Worm (Caenorhabditis elegans) whole organism, L1 larva: ENCODE data around the gene C06H2.2.

ENCODE experiments used
- C04F5.9 ChIP-seq: sonication (generic microtip); optimal IDR thresholded peaks from 2 replicates; lab custom pipeline; 2016; ENCODE audit warnings: missing genetic modification characterization, missing compliant biosample characterization
- C16A3.4 ChIP-seq: fragments of 150-350 bp; optimal IDR thresholded peaks from 2 replicates; lab custom pipeline; 2014; ENCODE audit warnings: missing biosample characterization, missing genetic modification characterization
- Y116A8C.19 ChIP-seq: sonication (generic microtip); optimal IDR thresholded peaks from 2 replicates; lab custom pipeline; 2016; ENCODE audit warnings: missing compliant biosample characterization, missing genetic modification characterization, borderline replicate concordance
- aha-1 ChIP-seq: fragments of 150-350 bp; optimal IDR thresholded peaks from 2 replicates; lab custom pipeline; 2014; ENCODE audit warnings: missing biosample characterization, missing genetic modification characterization
- aly-2 ChIP-seq: fragments of 150-350 bp; optimal IDR thresholded peaks from 2 replicates; lab custom pipeline; 2014; ENCODE audit warnings: missing biosample characterization, missing genetic modification characterization
- ama-1 ChIP-seq: fragments of 150-350 bp; optimal IDR thresholded peaks from 2 replicates; lab custom pipeline; 2014
- ceh-8 ChIP-seq: fragments of 200-800 bp; sonication (Bioruptor generic); optimal IDR thresholded peaks from 2 replicates; lab custom pipeline; 2018; ENCODE audit warnings: mild to moderate bottlenecking, missing genetic modification characterization, moderate library complexity, missing compliant biosample characterization
- ceh-88 ChIP-seq: fragments of 200-800 bp; sonication (Bioruptor generic); IDR thresholded peaks from 2 replicates; pipeline ENCODE4 v1.3.6; 2022; ENCODE audit warnings: missing genetic modification characterization, missing compliant biosample characterization
- dsc-1 ChIP-seq: sonication (generic microtip); optimal IDR thresholded peaks from 2 replicates; lab custom pipeline; 2016; ENCODE audit warnings: mild to moderate bottlenecking, missing genetic modification characterization, missing compliant biosample characterization
- efl-1 ChIP-seq, 4 experiments: fragments of 150-350 bp; optimal IDR thresholded peaks in 3 of 4; peaks in 1 of 4; 1 replicate in 1 of 4; 2 replicates in 3 of 4; lab custom pipeline; 2014; ENCODE audit warnings: missing biosample characterization in 2 of 4, missing genetic modification characterization in 2 of 4, missing genetic modification reagents in 2 of 4
- efl-3 ChIP-seq: fragments of 200-800 bp; sonication (Bioruptor generic); optimal IDR thresholded peaks from 2 replicates; lab custom pipeline; 2018; ENCODE audit warnings: mild to moderate bottlenecking, missing genetic modification characterization, missing compliant biosample characterization
- egl-13 ChIP-seq: sonication (generic microtip); optimal IDR thresholded peaks from 2 replicates; lab custom pipeline; 2016; ENCODE audit warnings: missing genotype, missing genetic modification reagents, missing genetic modification characterization, missing compliant biosample characterization
- elt-3 ChIP-seq, 6 experiments: fragments of 150-350 bp in 1 of 6; sonication (generic microtip); optimal IDR thresholded peaks; 2 replicates each; lab custom pipeline; 2017 to 2018; ENCODE audit warnings: missing biosample characterization in 6 of 6, missing genetic modification characterization in 6 of 6, inconsistent platforms in 1 of 6
- ets-5 ChIP-seq: fragments of 200-800 bp; sonication (Bioruptor generic); IDR thresholded peaks from 2 replicates; pipeline ENCODE4 v1.3.6; 2022; ENCODE audit warnings: missing genetic modification characterization, missing compliant biosample characterization
- fkh-10 ChIP-seq: sonication (generic microtip); optimal IDR thresholded peaks from 2 replicates; lab custom pipeline; 2017; ENCODE audit warnings: missing biosample characterization, missing genetic modification reagents, missing genetic modification characterization
- fkh-4 ChIP-seq: sonication (generic microtip); optimal IDR thresholded peaks from 2 replicates; lab custom pipeline; 2016; ENCODE audit warnings: missing compliant biosample characterization, missing genetic modification characterization, borderline replicate concordance
- fkh-8 ChIP-seq: sonication (generic microtip); optimal IDR thresholded peaks from 2 replicates; lab custom pipeline; 2016; ENCODE audit warnings: mild to moderate bottlenecking, missing genetic modification characterization, missing compliant biosample characterization
- grh-1 ChIP-seq: fragments of 200-800 bp; sonication (Bioruptor generic); IDR thresholded peaks from 2 replicates; pipeline ENCODE4 v1.3.6; 2022; ENCODE audit warnings: missing genetic modification reagents, missing genetic modification characterization, missing compliant biosample characterization
- hlh-17 ChIP-seq: fragments of 200-800 bp; sonication (Bioruptor generic); optimal IDR thresholded peaks from 2 replicates; lab custom pipeline; 2018; ENCODE audit warnings: missing genetic modification characterization, mild to moderate bottlenecking, missing compliant biosample characterization, moderate library complexity, borderline replicate concordance
- hpl-2 ChIP-seq: fragments of 150-350 bp; optimal IDR thresholded peaks from 2 replicates; lab custom pipeline; 2014; ENCODE audit warnings: missing biosample characterization, missing genetic modification reagents, missing genetic modification characterization
- lin-14 ChIP-seq: fragments of 200-800 bp; sonication (Bioruptor generic); optimal IDR thresholded peaks from 2 replicates; lab custom pipeline; 2018; ENCODE audit warnings: mild to moderate bottlenecking, missing genetic modification characterization, moderate library complexity, missing compliant biosample characterization
- lin-35 ChIP-seq, 2 experiments: fragments of 150-350 bp; optimal IDR thresholded peaks; 2 replicates each; lab custom pipeline; 2014; ENCODE audit warnings: missing biosample characterization in 2 of 2, missing genetic modification characterization in 2 of 2, missing genetic modification reagents in 2 of 2
- lir-3 ChIP-seq: sonication (generic microtip); optimal IDR thresholded peaks from 2 replicates; lab custom pipeline; 2016; ENCODE audit warnings: mild to moderate bottlenecking, missing genetic modification characterization, moderate library complexity, missing compliant biosample characterization; ENCODE audit not compliant: poor library complexity
- lsy-2 ChIP-seq, 2 experiments: fragments of 150-350 bp; optimal IDR thresholded peaks; 2 replicates each; lab custom pipeline; 2014; ENCODE audit warnings: missing biosample characterization in 2 of 2, missing genetic modification characterization in 2 of 2
- mdl-1 ChIP-seq, 2 experiments: fragments of 150-350 bp; optimal IDR thresholded peaks; 2 replicates each; lab custom pipeline; 2014 to 2017; ENCODE audit warnings: missing biosample characterization in 2 of 2, missing genetic modification characterization in 2 of 2, inconsistent platforms in 1 of 2
- mep-1 ChIP-seq: fragments of 150-350 bp; optimal IDR thresholded peaks from 2 replicates; lab custom pipeline; 2014; ENCODE audit warnings: missing biosample characterization, missing genetic modification characterization
- nhr-11 ChIP-seq: fragments of 150-350 bp; optimal IDR thresholded peaks from 2 replicates; lab custom pipeline; 2014; ENCODE audit warnings: missing biosample characterization, missing genetic modification characterization
- nhr-20 ChIP-seq: sonication (generic microtip); optimal IDR thresholded peaks from 2 replicates; lab custom pipeline; 2016; ENCODE audit warnings: mild to moderate bottlenecking, missing genetic modification characterization, missing compliant biosample characterization
- nhr-237 ChIP-seq: fragments of 150-350 bp; optimal IDR thresholded peaks from 2 replicates; lab custom pipeline; 2014; ENCODE audit warnings: missing biosample characterization, missing genetic modification characterization
- nhr-47 ChIP-seq: sonication (generic microtip); optimal IDR thresholded peaks from 2 replicates; lab custom pipeline; 2016; ENCODE audit warnings: mild to moderate bottlenecking, missing genetic modification characterization, moderate library complexity, missing compliant biosample characterization
- nhr-71 ChIP-seq: sonication (generic microtip); optimal IDR thresholded peaks from 2 replicates; lab custom pipeline; 2016; ENCODE audit warnings: mild to moderate bottlenecking, missing genetic modification characterization, moderate library complexity, missing compliant biosample characterization
- nhr-76 ChIP-seq: sonication (generic microtip); optimal IDR thresholded peaks from 2 replicates; lab custom pipeline; 2017; ENCODE audit warnings: missing biosample characterization, missing genetic modification characterization
- nhr-84 ChIP-seq: sonication (generic microtip); optimal IDR thresholded peaks from 2 replicates; lab custom pipeline; 2017; ENCODE audit warnings: missing biosample characterization, missing genetic modification characterization
- nhr-85 ChIP-seq: sonication (generic microtip); peaks from one replicate; lab custom pipeline; 2016; ENCODE audit warnings: missing genetic modification characterization, inconsistent platforms, missing compliant biosample characterization
- pag-3 ChIP-seq: sonication (generic microtip); optimal IDR thresholded peaks from 2 replicates; lab custom pipeline; 2017; ENCODE audit warnings: missing genetic modification characterization, mild to moderate bottlenecking, missing compliant biosample characterization, antibody characterized with exemption, borderline replicate concordance; ENCODE audit not compliant: insufficient read depth
- rnt-1 ChIP-seq: sonication (generic microtip); optimal IDR thresholded peaks from 2 replicates; lab custom pipeline; 2016; ENCODE audit warnings: mild to moderate bottlenecking, missing genetic modification characterization, moderate library complexity, missing compliant biosample characterization
- skn-1 ChIP-seq: fragments of 150-350 bp; optimal IDR thresholded peaks from 2 replicates; lab custom pipeline; 2014; ENCODE audit warnings: missing biosample characterization, missing genetic modification characterization
- snpc-4 ChIP-seq: fragments of 150-350 bp; optimal IDR thresholded peaks from 2 replicates; lab custom pipeline; 2014; ENCODE audit warnings: missing biosample characterization, missing genetic modification characterization
- swsn-7 ChIP-seq: sonication (generic microtip); optimal IDR thresholded peaks from 2 replicates; lab custom pipeline; 2016; ENCODE audit warnings: missing genetic modification characterization, missing compliant biosample characterization
- tlp-1 ChIP-seq: fragments of 150-350 bp; optimal IDR thresholded peaks from 2 replicates; lab custom pipeline; 2014; ENCODE audit warnings: missing biosample characterization, missing genetic modification characterization
- unc-130 ChIP-seq: fragments of 150-350 bp; optimal IDR thresholded peaks from 2 replicates; lab custom pipeline; 2017; ENCODE audit warnings: missing biosample characterization, missing genetic modification characterization, inconsistent platforms
- unc-30 ChIP-seq: sonication (generic microtip); optimal IDR thresholded peaks from 2 replicates; lab custom pipeline; 2017; ENCODE audit warnings: missing biosample characterization, missing genetic modification characterization
- unc-62 ChIP-seq: fragments of 150-350 bp; optimal IDR thresholded peaks from 2 replicates; lab custom pipeline; 2014; ENCODE audit warnings: missing biosample characterization, missing genetic modification reagents, missing genetic modification characterization
- xbp-1 ChIP-seq: sonication (generic microtip); optimal IDR thresholded peaks from 2 replicates; lab custom pipeline; 2016; ENCODE audit warnings: missing genetic modification characterization, missing compliant biosample characterization
- zag-1 ChIP-seq: fragments of 150-350 bp; optimal IDR thresholded peaks from 2 replicates; lab custom pipeline; 2014; ENCODE audit warnings: missing biosample characterization, missing genetic modification characterization
- zip-4 ChIP-seq: fragments of 200-800 bp; sonication (Bioruptor generic); optimal IDR thresholded peaks from 2 replicates; lab custom pipeline; 2018; ENCODE audit warnings: mild to moderate bottlenecking, missing genetic modification characterization, moderate library complexity, missing compliant biosample characterization
- ztf-11 ChIP-seq, 2 experiments: sonication (generic microtip); optimal IDR thresholded peaks; 2 replicates each; lab custom pipeline; 2016 to 2017; ENCODE audit warnings: missing genetic modification characterization in 2 of 2, missing biosample characterization in 1 of 2, missing compliant biosample characterization in 1 of 2
- ztf-4 ChIP-seq: fragments of 150-350 bp; optimal IDR thresholded peaks from 2 replicates; lab custom pipeline; 2014; ENCODE audit warnings: missing biosample characterization, missing genetic modification characterization

C06H2.2 gene

ce11 chrV:11124922-11125321, at the start of gene C06H2.2:
Gene C06H2.2, plus strand, starts transcription at chrV:11125222.
- TF ChIP-seq efl-1 (optimal IDR thresholded peaks at IDR 0.05; lab: Kevin White, UChicago): no peak
- peak in 1 of 2 experiments; percentile 71 for TF ChIP-seq efl-1 (GFP tag; optimal IDR thresholded peaks at IDR 0.05 in 1 of 2; lab: Kevin White, UChicago)
- no peak for TF ChIP-seq mep-1 (tag; lab: Kevin White, UChicago)

- no peak for TF ChIP-seq snpc-4 (tag; lab: Kevin White, UChicago)
- no peak for TF ChIP-seq efl-1 (optimal IDR thresholded peaks at IDR 0.05; lab: Kevin White, UChicago)
- no peak for TF ChIP-seq efl-1 (GFP tag; optimal IDR thresholded peaks at IDR 0.05 in 1 of 2; lab: Kevin White, UChicago)
- TF ChIP-seq ceh-88 (GFP tag; lab: Robert Waterston, UW): no peak
- TF ChIP-seq zip-4 (GFP tag; lab: Kevin White, UChicago): no peak
- TF ChIP-seq unc-62 (GFP tag; lab: Kevin White, UChicago): no peak
- TF ChIP-seq tlp-1: no peak
- no peak for TF ChIP-seq C16A3.4 (tag; lab: Kevin White, UChicago)
- no peak for TF ChIP-seq pag-3 (tag; lab: Kevin White, UChicago)
- TF ChIP-seq ztf-4 (tag; lab: Kevin White, UChicago): peak; percentile 26
- TF ChIP-seq nhr-84 (tag; lab: Kevin White, UChicago): no peak
- no peak for TF ChIP-seq xbp-1
- no peak for TF ChIP-seq skn-1 (tag; lab: Kevin White, UChicago)
- TF ChIP-seq dsc-1: no peak
- TF ChIP-seq fkh-10 (GFP tag; lab: Kevin White, UChicago): no peak
- peak; percentile 41 for TF ChIP-seq nhr-85 (tag; lab: Kevin White, UChicago)
- TF ChIP-seq rnt-1 (tag; lab: Kevin White, UChicago): no peak
Observed at ce11 chrV:11076028-11076402, 49.0 kb upstream of the C06H2.2 start.

ce11 chrV:11076403-11076802, 48.6 kb upstream of the C06H2.2 start:
- no peak for TF ChIP-seq swsn-7 (tag; lab: Kevin White, UChicago)
- TF ChIP-seq nhr-47: peak; percentile 27
- TF ChIP-seq unc-130 (tag; lab: Kevin White, UChicago): no peak
- no peak for TF ChIP-seq ets-5 (GFP tag; lab: Robert Waterston, UW)
- peak; percentile 44 for TF ChIP-seq nhr-85 (tag; lab: Kevin White, UChicago)
- no peak for TF ChIP-seq nhr-84 (tag; lab: Kevin White, UChicago)
- no peak for TF ChIP-seq zag-1 (tag; lab: Kevin White, UChicago)
- TF ChIP-seq nhr-71 (tag; lab: Kevin White, UChicago): peak; percentile 49
- no peak for TF ChIP-seq fkh-4 (tag; lab: Kevin White, UChicago)
- no peak for TF ChIP-seq zip-4 (GFP tag; lab: Kevin White, UChicago)
- no peak for TF ChIP-seq xbp-1
- TF ChIP-seq efl-3: no peak
- TF ChIP-seq C04F5.9 (tag; lab: Kevin White, UChicago): no peak
- TF ChIP-seq lir-3: no peak
- no peak for TF ChIP-seq C16A3.4 (tag; lab: Kevin White, UChicago)
- no peak for TF ChIP-seq Y116A8C.19 (tag; lab: Kevin White, UChicago)
- no peak for TF ChIP-seq unc-30
- peak; percentile 34 for TF ChIP-seq nhr-20
- no peak for TF ChIP-seq ztf-4 (tag; lab: Kevin White, UChicago)
- TF ChIP-seq nhr-11 (tag; lab: Kevin White, UChicago): no peak
- peak; percentile 12 for TF ChIP-seq lin-14 (GFP tag; lab: Kevin White, UChicago)
- TF ChIP-seq nhr-76: no peak
- TF ChIP-seq lin-35 (GFP tag; optimal IDR thresholded peaks at IDR 0.05; lab: Kevin White, UChicago): no peak
- no peak for TF ChIP-seq egl-13 (tag; lab: Kevin White, UChicago)
- peak in 1 of 6 experiments; percentile 21 for TF ChIP-seq elt-3 (tag; optimal IDR thresholded peaks at IDR 0.05; lab: Kevin White, UChicago)
- no peak for TF ChIP-seq ceh-8
- peak; percentile 85 for TF ChIP-seq ama-1
- TF ChIP-seq nhr-237 (tag; lab: Kevin White, UChicago): no peak
- peak; percentile 96 for TF ChIP-seq aly-2 (tag; lab: Kevin White, UChicago)
- no peak for TF ChIP-seq ztf-11 (tag; optimal IDR thresholded peaks at IDR 0.05; lab: Kevin White, UChicago)
- no peak for TF ChIP-seq aha-1 (tag; lab: Kevin White, UChicago)
- peak in 1 of 2 experiments; percentile 18 for TF ChIP-seq lsy-2 (tag; optimal IDR thresholded peaks at IDR 0.05; lab: Kevin White, UChicago)
- TF ChIP-seq grh-1 (GFP tag; lab: Robert Waterston, UW): no peak
- TF ChIP-seq fkh-8 (tag; lab: Kevin White, UChicago): no peak
- no peak for TF ChIP-seq rnt-1 (tag; lab: Kevin White, UChicago)
- no peak for TF ChIP-seq hpl-2 (GFP tag; lab: Kevin White, UChicago)
- TF ChIP-seq mdl-1 (tag; optimal IDR thresholded peaks at IDR 0.05; lab: Kevin White, UChicago): no peak
- TF ChIP-seq unc-62 (GFP tag; lab: Kevin White, UChicago): no peak
- TF ChIP-seq hlh-17 (GFP tag; lab: Kevin White, UChicago): no peak
